Worm (Caenorhabditis elegans) whole organism, young adult: ENCODE results near the gene T25G12.6.

Experiments
- B0336.3 ChIP-seq: fragments of 200-800 bp; sonication (Bioruptor generic); IDR thresholded peaks from 2 replicates; pipeline ENCODE4 v1.3.6; 2022; ENCODE audit warnings: missing genetic modification characterization, missing compliant biosample characterization
- akir-1 ChIP-seq: fragments of 200-800 bp; sonication (Bioruptor generic); optimal IDR thresholded peaks from 2 replicates; lab custom pipeline; 2018; ENCODE audit warnings: mild to moderate bottlenecking, missing genetic modification characterization, moderate library complexity, missing compliant biosample characterization
- ama-1 ChIP-seq, 3 experiments: fragments of 150-350 bp in 1 of 3; sonication (generic microtip) in 2 of 3; optimal IDR thresholded peaks; 2 replicates each; lab custom pipeline; 2014 to 2018; ENCODE audit warnings: missing biosample characterization in 2 of 3, missing genetic modification characterization in 2 of 3, missing genetic modification reagents in 2 of 3
- dpff-1 ChIP-seq: sonication (generic microtip); optimal IDR thresholded peaks from 2 replicates; lab custom pipeline; 2017; ENCODE audit warnings: mild to moderate bottlenecking, missing genetic modification characterization, missing compliant biosample characterization
- lin-40 ChIP-seq: sonication (generic microtip); optimal IDR thresholded peaks from 2 replicates; lab custom pipeline; 2016; ENCODE audit warnings: missing genetic modification characterization, mild to moderate bottlenecking, missing compliant biosample characterization, missing genotype, missing genetic modification reagents
- sdz-38 ChIP-seq: sonication (generic microtip); optimal IDR thresholded peaks from 2 replicates; lab custom pipeline; 2016; ENCODE audit warnings: missing genotype, missing genetic modification characterization, missing compliant biosample characterization
- snpc-1.1 ChIP-seq: sonication (generic microtip); optimal IDR thresholded peaks from 2 replicates; lab custom pipeline; 2017; ENCODE audit warnings: missing genetic modification characterization, mild to moderate bottlenecking, missing compliant biosample characterization, antibody characterized with exemption, moderate library complexity, missing genotype, missing genetic modification reagents; ENCODE audit not compliant: insufficient read depth
- snpc-3.4 ChIP-seq: sonication (generic microtip); optimal IDR thresholded peaks from 2 replicates; lab custom pipeline; 2017; ENCODE audit warnings: missing genetic modification characterization, mild to moderate bottlenecking, missing compliant biosample characterization, antibody characterized with exemption, moderate library complexity, missing genotype, missing genetic modification reagents
- unc-62 ChIP-seq: fragments of 150-350 bp; optimal IDR thresholded peaks from 2 replicates; lab custom pipeline; 2014; ENCODE audit warnings: missing biosample characterization, missing genetic modification reagents, missing genetic modification characterization

DNA sequence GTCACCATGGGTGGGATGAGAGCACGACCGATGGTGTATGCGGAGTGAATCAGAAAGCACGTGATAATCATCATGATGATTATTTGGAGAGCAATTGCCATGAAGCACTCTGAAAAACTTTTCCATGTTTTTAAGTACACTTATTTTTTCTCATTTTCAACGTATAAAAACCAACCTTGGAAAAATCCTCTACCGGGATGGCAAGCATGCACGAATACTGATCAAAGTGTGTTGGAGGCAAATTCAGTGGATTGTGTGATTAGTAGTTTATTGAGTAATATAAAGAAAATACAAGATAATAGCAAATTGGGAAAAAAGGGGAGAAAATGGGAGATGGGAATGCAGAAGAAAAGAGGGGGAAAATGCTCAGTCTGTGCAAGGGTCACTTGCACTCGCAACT is 7.4 kb upstream of the T25G12.6 start, which contains the start of gene T25G12.11:
- TF ChIP-seq B0336.3 (GFP tag; lab: Robert Waterston, UW) (no peak), sdz-38 (tag; lab: Kevin White, UChicago) (no peak), ama-1 (optimal IDR thresholded peaks at IDR 0.05; lab: Kevin White, UChicago) (no peak), ama-1 (GFP tag; optimal IDR thresholded peaks at IDR 0.05; lab: Kevin White, UChicago) (no peak), snpc-1.1 (tag; lab: Kevin White, UChicago) (no peak), dpff-1 (tag; lab: Kevin White, UChicago) (no peak), snpc-3.4 (tag; lab: Kevin White, UChicago) (no peak), lin-40 (tag; lab: Kevin White, UChicago) (no peak), unc-62 (no peak), akir-1 (GFP tag; lab: Kevin White, UChicago) (no peak)
